Fruit fly (Drosophila melanogaster) whole organism, adult: ENCODE measurements around the gene CG34263.

Source experiments
- CG11617 ChIP-seq: fragments of 200-800 bp; sonication (Bioruptor generic); optimal IDR thresholded peaks from 2 replicates; lab custom pipeline; 2017; ENCODE audit warnings: mild to moderate bottlenecking, missing biosample characterization, missing genetic modification reagents, missing genetic modification characterization
- CG12768 ChIP-seq: fragments of 200-800 bp; sonication (Bioruptor generic); optimal IDR thresholded peaks from 2 replicates; lab custom pipeline; 2017; ENCODE audit warnings: missing biosample characterization, missing genetic modification characterization, mild to moderate bottlenecking, moderate library complexity, missing genetic modification reagents
- CG14711 ChIP-seq: fragments of 200-800 bp; sonication (Bioruptor generic); optimal IDR thresholded peaks from 2 replicates; lab custom pipeline; 2018; ENCODE audit warnings: missing biosample characterization, mild to moderate bottlenecking, missing genetic modification characterization, moderate library complexity
- CG1620 ChIP-seq: fragments of 200-800 bp; sonication (Bioruptor generic); optimal IDR thresholded peaks from 2 replicates; lab custom pipeline; 2016; ENCODE audit warnings: missing biosample characterization, missing genetic modification characterization
- CG33017 ChIP-seq: fragments of 200-800 bp; sonication (Bioruptor generic); optimal IDR thresholded peaks from 2 replicates; lab custom pipeline; 2018; ENCODE audit warnings: missing biosample characterization, mild to moderate bottlenecking, missing genetic modification characterization, moderate library complexity
- CG5204 ChIP-seq: fragments of 200-800 bp; sonication (Bioruptor generic); optimal IDR thresholded peaks from 2 replicates; lab custom pipeline; 2016; ENCODE audit warnings: missing biosample characterization, missing genetic modification characterization
- CG7045 ChIP-seq: fragments of 200-800 bp; sonication (Bioruptor generic); optimal IDR thresholded peaks from 2 replicates; lab custom pipeline; 2017; ENCODE audit warnings: missing biosample characterization, mild to moderate bottlenecking, missing genetic modification characterization
- CG7101 ChIP-seq: fragments of 200-800 bp; sonication (Bioruptor generic); optimal IDR thresholded peaks from 2 replicates; lab custom pipeline; 2018; ENCODE audit warnings: missing biosample characterization, mild to moderate bottlenecking, missing genetic modification characterization, moderate library complexity
- Clk ChIP-seq: fragments of 200-800 bp; sonication (Bioruptor generic); optimal IDR thresholded peaks from 2 replicates; lab custom pipeline; 2017; ENCODE audit warnings: missing biosample characterization, missing genetic modification characterization
- Crg-1 ChIP-seq: fragments of 200-800 bp; sonication (Bioruptor generic); optimal IDR thresholded peaks from 2 replicates; lab custom pipeline; 2016; ENCODE audit warnings: missing biosample characterization, missing genetic modification characterization
- Hr96 ChIP-seq: fragments of 200-800 bp; sonication (Bioruptor generic); optimal IDR thresholded peaks from 2 replicates; lab custom pipeline; 2016; ENCODE audit warnings: missing biosample characterization, missing genetic modification characterization
- Mnt ChIP-seq: fragments of 200-800 bp; sonication (Bioruptor generic); optimal IDR thresholded peaks from 2 replicates; lab custom pipeline; 2016; ENCODE audit warnings: missing biosample characterization, mild to moderate bottlenecking, missing genetic modification characterization
- bab1 ChIP-seq: fragments of 200-800 bp; sonication (Bioruptor generic); optimal IDR thresholded peaks from 3 replicates; lab custom pipeline; 2019; ENCODE audit warnings: missing biosample characterization, mild to moderate bottlenecking, missing genetic modification characterization, moderate library complexity
- cic ChIP-seq: fragments of 200-800 bp; sonication (Bioruptor generic); optimal IDR thresholded peaks from 2 replicates; lab custom pipeline; 2017; ENCODE audit warnings: missing biosample characterization, mild to moderate bottlenecking, missing genetic modification characterization, moderate library complexity
- cnc ChIP-seq, 2 experiments: fragments of >200 bp; optimal IDR thresholded peaks; 2 replicates each; lab custom pipeline; 2017
- kay ChIP-seq: fragments of 200-800 bp; sonication (Bioruptor generic); peaks from one replicate; lab custom pipeline; 2016; ENCODE audit warnings: missing biosample characterization, missing genetic modification characterization, borderline replicate concordance
- ovo ChIP-seq: fragments of 200-800 bp; sonication (Bioruptor generic); optimal IDR thresholded peaks from 2 replicates; lab custom pipeline; 2016; ENCODE audit warnings: missing biosample characterization, missing genetic modification characterization
- pad ChIP-seq: fragments of 200-800 bp; sonication (Bioruptor generic); optimal IDR thresholded peaks from 3 replicates; lab custom pipeline; 2017; ENCODE audit warnings: missing biosample characterization, missing genetic modification characterization, mild to moderate bottlenecking, moderate library complexity, missing genetic modification reagents
- tj ChIP-seq: fragments of 200-800 bp; sonication (Bioruptor generic); optimal IDR thresholded peaks from 3 replicates; lab custom pipeline; 2017; ENCODE audit warnings: missing biosample characterization, mild to moderate bottlenecking, missing genetic modification characterization, moderate library complexity
- toe ChIP-seq: fragments of 200-800 bp; sonication (Bioruptor generic); optimal IDR thresholded peaks from 2 replicates; lab custom pipeline; 2016; ENCODE audit warnings: missing biosample characterization, missing genetic modification characterization

Gene CG34263

DNA sequence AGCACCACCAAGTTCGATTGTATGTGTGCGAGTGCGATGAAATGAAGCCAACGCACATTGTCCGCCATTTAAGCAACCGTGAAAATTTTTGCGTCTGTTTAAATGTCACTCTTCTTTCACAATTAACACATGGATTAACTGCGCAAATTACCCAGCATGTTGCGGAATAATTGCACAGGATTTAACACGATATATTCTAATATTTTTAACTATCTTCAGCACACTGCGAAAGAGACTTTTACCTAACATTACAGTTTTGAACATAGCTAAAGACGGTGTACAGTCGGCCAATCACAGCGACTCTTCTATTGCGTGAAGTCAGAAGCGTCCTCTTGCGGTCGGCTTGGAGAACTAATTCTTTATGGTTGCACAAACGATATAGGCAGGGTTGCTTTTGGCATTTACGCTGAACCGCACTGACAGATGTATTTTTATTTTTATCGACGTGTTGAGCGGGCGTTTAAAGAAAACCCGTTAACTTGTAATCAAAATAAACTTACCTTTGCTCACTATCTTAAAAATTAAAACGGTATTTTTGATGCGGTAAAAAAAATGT, 19.0 kb downstream of the CG34263 start:
- TF ChIP-seq CG14711 (peak; percentile 83), Mnt (GFP tag; lab: Kevin White, UChicago) (peak; percentile 74), CG7045 (GFP tag; lab: Kevin White, UChicago) (peak; percentile 18), pad (peak; percentile 34), bab1 (GFP tag; lab: Kevin White, UChicago) (peak; percentile 82), Hr96 (GFP tag; lab: Kevin White, UChicago) (no peak), Crg-1 (GFP tag; lab: Kevin White, UChicago) (peak; percentile 68), CG12768 (GFP tag; lab: Kevin White, UChicago) (no peak), Clk (GFP tag; lab: Kevin White, UChicago) (peak; percentile 47), ovo (GFP tag; lab: Kevin White, UChicago) (peak; percentile 37), CG11617 (peak; percentile 43), kay (GFP tag; lab: Kevin White, UChicago) (no peak), CG1620 (GFP tag; lab: Kevin White, UChicago) (peak; percentile 54), CG7101 (tag; lab: Kevin White, UChicago) (peak; percentile 63), cic (GFP tag; lab: Kevin White, UChicago) (peak; percentile 22), CG5204 (GFP tag; lab: Kevin White, UChicago) (no peak), cnc (optimal IDR thresholded peaks at IDR 0.05; lab: Kevin White, UChicago) (no peak), CG33017 (tag; lab: Kevin White, UChicago) (no peak), toe (GFP tag; lab: Kevin White, UChicago) (no peak), tj (peak; percentile 34)

- TF ChIP-seq kay (GFP tag; lab: Kevin White, UChicago) (peak; percentile 96), pad (no peak)
Observed at dm6 chr3L:234337-234736, 31.4 kb downstream of the CG34263 start.

- TF ChIP-seq toe (GFP tag; lab: Kevin White, UChicago), result no peak
- no peak for TF ChIP-seq Clk (GFP tag; lab: Kevin White, UChicago)
- TF ChIP-seq CG7101 (tag; lab: Kevin White, UChicago), result no peak
- TF ChIP-seq Hr96 (GFP tag; lab: Kevin White, UChicago), result no peak
Observed at dm6 chr3L:233251-233650, 32.5 kb downstream of the CG34263 start, which contains the start of gene CG34453. TSS of gene CG34453 (minus strand) at chr3L:233351.

DNA sequence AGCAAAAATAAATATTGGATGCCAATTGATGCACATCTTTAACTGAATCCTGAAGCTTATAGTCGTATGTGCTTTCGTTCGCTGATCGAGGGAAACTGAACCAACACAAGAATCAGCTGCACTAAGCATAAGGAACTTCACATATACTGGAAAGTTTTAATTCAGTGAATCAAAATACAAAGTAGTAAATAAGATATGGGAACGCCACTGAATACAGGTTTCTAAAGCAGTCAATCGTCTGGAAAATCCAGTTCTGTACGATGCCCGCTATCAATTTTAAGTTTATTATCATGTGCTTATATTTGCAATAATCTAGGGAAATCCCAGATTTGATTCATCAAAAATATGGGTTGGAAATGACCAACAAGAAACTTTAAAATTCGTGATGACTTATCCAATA, 33.4 kb downstream of the CG34263 start, which contains the start of gene CG34454:
Gene CG34454, minus strand, starts transcription at position 84 of the 400 bp plus-strand sequence.
- TF ChIP-seq cnc (optimal IDR thresholded peaks at IDR 0.05; lab: Kevin White, UChicago) (no peak), CG33017 (tag; lab: Kevin White, UChicago) (no peak)

- no peak for TF ChIP-seq pad
- TF ChIP-seq CG7101 (tag; lab: Kevin White, UChicago), result no peak
- no peak for TF ChIP-seq CG5204 (GFP tag; lab: Kevin White, UChicago)
- TF ChIP-seq bab1 (GFP tag; lab: Kevin White, UChicago), result no peak
- no peak for TF ChIP-seq tj
- TF ChIP-seq CG33017 (tag; lab: Kevin White, UChicago), result no peak
- no peak for TF ChIP-seq CG12768 (GFP tag; lab: Kevin White, UChicago)
- no peak for TF ChIP-seq toe (GFP tag; lab: Kevin White, UChicago)
- no peak for TF ChIP-seq Mnt (GFP tag; lab: Kevin White, UChicago)
- TF ChIP-seq ovo (GFP tag; lab: Kevin White, UChicago), result no peak
- TF ChIP-seq kay (GFP tag; lab: Kevin White, UChicago), result no peak
- no peak for TF ChIP-seq CG1620 (GFP tag; lab: Kevin White, UChicago)
- TF ChIP-seq CG14711, result no peak
- TF ChIP-seq Clk (GFP tag; lab: Kevin White, UChicago), result no peak
Observed at dm6 chr3L:231504-231903, 34.2 kb downstream of the CG34263 start, which contains the start of gene CG42846. TSS of gene CG42846 (minus strand) at chr3L:231604.

DNA sequence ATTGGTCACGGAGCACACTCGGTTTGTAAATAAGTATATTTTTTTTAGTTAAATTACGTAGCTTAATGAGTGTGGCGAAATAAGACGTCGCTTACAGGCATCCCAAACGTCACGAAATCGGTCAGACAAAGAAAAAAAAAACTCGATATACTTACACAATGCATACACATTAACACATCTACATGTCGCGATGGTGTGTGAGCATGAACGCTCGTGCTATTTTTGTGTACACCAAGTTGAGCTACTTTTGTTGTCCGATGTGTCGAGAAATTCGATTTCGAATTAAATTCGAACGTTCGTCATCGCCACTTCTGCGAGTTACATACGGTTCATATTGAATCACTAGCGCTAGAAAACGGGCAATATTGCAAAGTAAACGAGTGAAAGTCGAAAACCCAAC, 40.6 kb downstream of the CG34263 start:
- TF ChIP-seq ovo (GFP tag; lab: Kevin White, UChicago) (no peak), kay (GFP tag; lab: Kevin White, UChicago) (peak; percentile 99), cic (GFP tag; lab: Kevin White, UChicago) (peak; percentile 33), Crg-1 (GFP tag; lab: Kevin White, UChicago) (no peak), Mnt (GFP tag; lab: Kevin White, UChicago) (peak; percentile 33)
